Fruit fly (Drosophila melanogaster) whole organism, larva: Measurements from ENCODE around the gene lectin-24A.

Experiments
- noc ChIP-seq: fragments of 200-800 bp; sonication (Bioruptor generic); optimal IDR thresholded peaks from 3 replicates; lab custom pipeline; 2019; ENCODE audit warnings: missing biosample characterization, mild to moderate bottlenecking, missing genetic modification characterization, moderate library complexity

The lectin-24A gene

dm6 chr2L:3711665-3712064, 5.9 kb downstream of the lectin-24A start, which contains the start of gene cutlet:
TSS of gene cutlet (minus strand) at chr2L:3711748.
- no peak for TF ChIP-seq noc (tag; lab: Kevin White, UChicago)

- no peak for TF ChIP-seq noc (tag; lab: Kevin White, UChicago)
Measured at dm6 chr2L:3706963-3707362, 10.6 kb downstream of the lectin-24A start, which contains the start of gene CG31777. TSS of gene CG31777 (minus strand) at chr2L:3707063.

DNA sequence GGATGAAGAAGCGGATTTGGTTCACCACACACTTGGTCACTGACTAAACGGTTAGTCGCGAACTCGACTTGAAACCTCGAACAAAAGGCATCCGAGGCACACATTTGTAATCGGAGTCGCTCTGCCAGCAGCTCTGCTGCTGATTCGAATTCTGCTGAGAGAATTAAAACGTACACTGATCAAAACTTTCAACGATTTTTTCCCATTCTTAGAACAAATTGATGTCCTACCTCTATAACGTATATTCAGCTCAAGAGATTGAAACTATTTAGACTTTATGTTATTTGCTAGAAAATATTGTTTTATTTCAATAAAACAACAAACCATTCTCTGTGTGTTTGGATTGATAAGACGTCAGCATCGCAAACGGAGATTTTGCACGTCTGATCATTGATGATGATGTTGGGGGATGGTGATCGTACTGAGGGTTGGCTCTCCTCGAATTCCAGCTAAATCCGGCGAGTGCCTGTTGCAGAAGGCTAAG, 12.1 kb downstream of the lectin-24A start, which contains the start of gene CG31778:
TSS of gene CG31778 (minus strand) at position 51 of the 484 bp plus-strand sequence.
- peak; percentile 77 for TF ChIP-seq noc (tag; lab: Kevin White, UChicago)

DNA sequence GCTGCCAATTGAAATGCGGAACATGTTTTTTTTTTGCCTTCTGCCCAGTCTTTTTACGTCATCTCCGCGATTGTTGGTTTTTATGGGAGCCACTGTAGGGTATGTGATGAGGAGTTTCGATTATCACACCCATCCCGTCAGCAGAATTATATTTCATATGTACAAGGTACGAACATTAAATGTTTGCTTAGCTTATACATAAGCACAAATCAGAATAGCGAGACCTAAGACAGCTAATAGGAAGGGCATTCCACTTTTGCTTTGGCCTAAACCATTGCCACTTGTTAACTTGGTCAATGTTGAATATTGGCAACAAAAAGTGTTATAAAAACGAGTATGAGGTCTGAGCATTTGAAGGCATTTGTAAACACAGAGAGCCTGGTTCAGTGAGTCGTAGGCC, 14.3 kb downstream of the lectin-24A start, which contains the start of gene CG2816:
TSS of gene CG2816 (plus strand) at position 400 of the 400 bp plus-strand sequence.
- peak; percentile 94 for TF ChIP-seq noc (tag; lab: Kevin White, UChicago)

DNA sequence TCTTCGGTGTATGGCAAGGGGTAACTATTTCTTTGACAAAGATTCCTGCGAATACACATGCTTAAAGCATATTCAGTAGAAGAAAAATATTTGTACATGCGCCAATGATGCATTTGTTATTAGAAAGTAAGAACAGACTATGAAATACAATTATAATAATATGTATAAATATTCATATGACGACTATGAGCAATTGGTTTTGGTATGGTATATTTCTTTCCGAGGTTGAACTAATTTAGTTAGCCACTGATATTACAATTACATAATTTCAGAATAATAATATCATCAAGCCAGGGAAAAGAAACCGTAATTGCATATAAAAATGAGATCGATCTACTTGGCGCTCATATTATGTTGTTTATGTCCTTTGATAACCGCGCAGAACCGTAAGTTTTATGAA, 16.0 kb downstream of the lectin-24A start, which contains the start of gene CG43145:
TSS of gene CG43145 (plus strand) at position 301 of the 400 bp plus-strand sequence.
- no peak for TF ChIP-seq noc (tag; lab: Kevin White, UChicago)

- no peak for TF ChIP-seq noc (tag; lab: Kevin White, UChicago)
Measured at dm6 chr2L:3700990-3701389, 16.6 kb downstream of the lectin-24A start, which contains the start of gene CG42467. TSS of gene CG42467 (plus strand) at chr2L:3701290.

DNA sequence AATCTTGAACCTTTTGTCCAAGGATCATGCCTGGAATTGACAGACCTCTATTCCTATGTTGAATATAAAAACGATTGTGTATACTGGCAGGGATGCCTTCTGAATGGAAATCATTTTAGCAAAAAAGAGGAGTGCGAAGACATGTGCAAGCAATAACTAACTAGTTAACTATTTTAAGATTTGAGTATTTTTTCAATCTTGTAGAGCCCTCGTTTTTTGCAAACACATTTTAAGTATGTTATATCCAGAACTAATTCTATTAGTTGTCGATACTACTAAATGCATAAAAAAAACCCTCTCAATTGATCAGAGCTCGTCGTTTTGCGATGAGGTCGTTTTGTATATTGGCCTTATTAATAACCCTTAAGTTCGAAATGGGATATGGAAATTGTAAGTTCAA, 17.2 kb downstream of the lectin-24A start, which contains the start of gene Sfp24C1:
TSS of gene Sfp24C1 (plus strand) at position 301 of the 400 bp plus-strand sequence.
- no peak for TF ChIP-seq noc (tag; lab: Kevin White, UChicago)

DNA sequence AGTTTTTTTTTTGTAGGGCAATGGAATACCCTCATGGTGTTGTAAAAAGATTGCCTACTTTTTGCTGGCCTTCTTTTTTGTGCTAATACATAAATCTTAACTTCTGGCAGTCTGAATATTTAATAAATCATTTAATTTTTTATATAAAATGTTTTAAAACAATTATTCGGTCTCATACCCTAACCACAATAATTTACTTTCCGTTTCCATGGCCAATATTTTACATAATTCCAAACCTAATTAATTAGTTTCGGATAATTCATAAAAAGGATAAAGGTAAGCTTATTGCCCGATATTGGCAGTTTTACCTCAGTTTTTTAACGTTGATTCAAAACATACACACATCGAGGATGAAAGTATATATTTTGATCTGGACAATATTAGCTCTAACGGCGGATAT, 17.7 kb downstream of the lectin-24A start, which contains the start of gene CG42465:
TSS of gene CG42465 (plus strand) at position 301 of the 400 bp plus-strand sequence.
- TF ChIP-seq noc (tag; lab: Kevin White, UChicago), result no peak

- TF ChIP-seq noc (tag; lab: Kevin White, UChicago), result no peak
Measured at dm6 chr2L:3698992-3699514, 18.5 kb downstream of the lectin-24A start, which contains the start of the genes CG10031 and CG42464. TSS of gene CG10031 (minus strand) at chr2L:3699092. TSS of gene CG42464 (plus strand) at chr2L:3699464.

DNA sequence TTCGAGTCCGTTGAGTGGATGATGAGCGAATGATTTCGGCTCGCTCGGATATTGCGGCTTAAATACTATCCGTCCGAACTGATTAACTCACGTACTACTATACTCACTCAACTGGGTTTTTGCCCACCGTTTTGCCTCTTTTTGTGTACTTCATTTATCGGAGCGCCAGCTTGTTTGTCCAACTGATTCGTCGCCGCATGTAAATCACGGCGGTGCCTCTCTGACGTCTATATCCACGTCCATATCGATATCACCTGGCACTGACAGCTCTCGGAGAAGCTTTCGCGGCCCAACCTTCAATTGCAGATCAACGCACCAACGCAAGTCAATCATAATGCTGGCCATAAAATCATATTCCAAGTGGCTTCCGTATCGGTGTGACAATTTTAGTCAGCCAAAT, 19.8 kb downstream of the lectin-24A start, which contains the start of gene CG3604:
TSS of gene CG3604 (minus strand) at position 101 of the 400 bp plus-strand sequence.
- no peak for TF ChIP-seq noc (tag; lab: Kevin White, UChicago)

DNA sequence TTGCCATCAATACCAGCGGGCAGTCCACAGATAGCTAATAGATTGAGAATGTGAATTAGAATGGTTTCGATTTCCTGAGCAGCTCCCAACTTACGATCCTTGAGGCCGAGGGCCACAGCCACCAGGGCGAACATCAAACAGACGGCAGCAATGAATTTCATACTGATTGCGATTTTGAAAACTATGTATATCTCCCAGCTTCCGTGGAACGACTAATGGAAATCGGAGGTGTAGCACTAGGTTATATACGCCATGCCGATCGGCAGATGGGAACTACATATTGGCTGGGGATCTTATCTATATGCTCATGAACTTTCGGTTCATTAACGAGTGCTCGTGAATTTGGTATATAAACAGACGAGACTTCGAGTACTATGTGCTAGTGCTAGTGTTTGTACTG, 21.1 kb downstream of the lectin-24A start, which contains the start of gene IM33:
TSS of gene IM33 (minus strand) at position 221 of the 400 bp plus-strand sequence.
- TF ChIP-seq noc (tag; lab: Kevin White, UChicago), result peak; percentile 13

DNA sequence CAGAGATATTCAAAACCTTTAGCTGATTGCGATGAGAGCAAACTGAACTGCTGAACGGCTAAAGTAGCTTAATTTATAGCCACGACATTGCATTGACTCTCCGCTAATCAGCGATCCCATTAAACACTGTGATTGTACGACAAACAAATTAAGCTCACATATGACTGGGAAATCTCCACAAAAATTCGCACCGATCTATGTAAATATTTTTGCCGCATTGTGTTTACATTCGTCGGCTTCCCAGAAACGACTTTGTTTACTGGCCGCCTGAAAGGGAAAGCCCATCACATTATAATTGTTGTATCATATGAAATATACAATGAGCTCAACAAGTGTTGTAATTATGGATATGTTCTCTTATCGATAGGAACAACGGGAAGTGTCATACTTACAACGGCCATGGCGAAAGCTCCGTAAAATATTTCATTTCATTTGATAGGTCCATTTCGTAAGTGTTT, 22.2 kb downstream of the lectin-24A start, which contains the start of gene CG16713:
TSS of gene CG16713 (minus strand) at position 51 of the 458 bp plus-strand sequence.
- TF ChIP-seq noc (tag; lab: Kevin White, UChicago), result no peak

- no peak for TF ChIP-seq noc (tag; lab: Kevin White, UChicago)
Measured at dm6 chr2L:3694920-3695319, 22.7 kb downstream of the lectin-24A start, which contains the start of gene CG43165. TSS of gene CG43165 (minus strand) at chr2L:3695020.

dm6 chr2L:3693805-3694204, 23.8 kb downstream of the lectin-24A start, which contains the start of gene Acp24A4:
TSS of gene Acp24A4 (minus strand) at chr2L:3693905.
- TF ChIP-seq noc (tag; lab: Kevin White, UChicago), result no peak

DNA sequence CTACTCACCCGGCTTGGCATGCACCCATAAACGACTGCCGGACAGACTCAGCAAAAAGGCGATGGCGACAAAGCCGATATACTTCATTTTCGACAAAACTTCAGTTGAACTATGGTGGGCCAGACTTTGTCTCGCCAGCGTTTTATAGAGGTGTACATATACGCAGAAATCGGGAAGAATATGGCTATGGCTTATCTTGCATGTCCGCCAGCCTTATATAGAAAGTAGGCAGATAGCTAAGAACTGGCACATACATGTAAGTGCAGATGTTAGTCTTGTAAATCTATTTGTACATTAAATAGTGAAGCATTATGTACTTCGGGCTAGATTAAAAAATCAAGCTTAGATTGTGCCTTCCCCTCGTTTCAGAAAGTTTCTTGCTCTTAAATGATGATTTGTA, 24.5 kb downstream of the lectin-24A start, which contains the start of gene CG3513:
TSS of gene CG3513 (minus strand) at position 101 of the 400 bp plus-strand sequence.
- no peak for TF ChIP-seq noc (tag; lab: Kevin White, UChicago)

DNA sequence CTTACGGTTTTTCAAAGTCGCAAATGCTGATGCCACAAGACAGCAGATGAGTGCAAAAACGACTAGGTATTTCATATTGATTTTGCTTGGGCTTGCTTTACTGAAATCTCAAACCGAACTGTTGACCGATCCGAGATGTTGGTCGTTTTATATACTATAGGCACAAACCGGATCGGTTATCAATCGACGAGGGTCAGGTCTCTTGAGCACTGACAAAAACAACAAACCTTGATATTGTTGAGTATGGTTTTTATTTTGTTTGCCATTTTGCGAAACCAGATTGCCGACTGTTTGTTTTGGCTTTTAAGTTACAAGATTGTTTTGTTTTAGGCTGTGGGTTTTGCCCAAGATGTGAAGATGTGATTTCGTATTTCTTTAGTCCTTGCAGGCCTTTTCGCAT, 25.1 kb downstream of the lectin-24A start, which contains the start of gene CG16704:
TSS of gene CG16704 (minus strand) at position 122 of the 400 bp plus-strand sequence.
- TF ChIP-seq noc (tag; lab: Kevin White, UChicago), result no peak
